Fruit fly (Drosophila melanogaster) whole organism, embryonic: ENCODE measurements around the gene CG15461.

Experiments used
- BEAF-32 ChIP-seq: fragments of 200-800 bp; sonication (Bioruptor generic); optimal IDR thresholded peaks from 3 replicates; lab custom pipeline; 2017; ENCODE audit warnings: missing biosample characterization, missing genetic modification characterization, mild to moderate bottlenecking, moderate library complexity, missing genetic modification reagents
- CG10543 ChIP-seq: fragments of 200-800 bp; sonication (Bioruptor generic); optimal IDR thresholded peaks from 3 replicates; lab custom pipeline; 2017; ENCODE audit warnings: missing biosample characterization, mild to moderate bottlenecking, missing genetic modification characterization, moderate library complexity
- CG11093 ChIP-seq: fragments of 200-800 bp; sonication (Bioruptor generic); IDR thresholded peaks from 3 replicates; pipeline ENCODE4 v1.3.6; 2022; ENCODE audit warnings: missing biosample characterization, missing genetic modification characterization
- CG11696 ChIP-seq: fragments of 200-800 bp; sonication (Bioruptor generic); IDR thresholded peaks from 2 replicates; pipeline ENCODE4 v1.3.6; 2022; ENCODE audit warnings: missing biosample characterization, missing genetic modification characterization
- CG12769 ChIP-seq: fragments of 200-800 bp; sonication (Bioruptor generic); optimal IDR thresholded peaks from 2 replicates; lab custom pipeline; 2019; ENCODE audit warnings: missing biosample characterization, mild to moderate bottlenecking, missing genetic modification characterization, moderate library complexity
- CG14860 ChIP-seq: fragments of 200-800 bp; sonication (Bioruptor generic); IDR thresholded peaks from 3 replicates; pipeline ENCODE4 v1.3.6; 2022; ENCODE audit warnings: missing biosample characterization, missing genetic modification characterization; ENCODE audit not compliant: partially characterized antibody
- CG1602 ChIP-seq: fragments of 200-800 bp; sonication (Bioruptor generic); optimal IDR thresholded peaks from 3 replicates; lab custom pipeline; 2016; ENCODE audit warnings: missing biosample characterization, missing genetic modification characterization
- CG1647 ChIP-seq: fragments of 200-800 bp; sonication (Bioruptor generic); optimal IDR thresholded peaks from 3 replicates; lab custom pipeline; 2016; ENCODE audit warnings: missing biosample characterization, missing genetic modification characterization
- CG3065 ChIP-seq: fragments of 200-800 bp; sonication (Bioruptor generic); optimal IDR thresholded peaks from 2 replicates; lab custom pipeline; 2016; ENCODE audit warnings: missing biosample characterization, missing genetic modification characterization
- CG31224 ChIP-seq: fragments of 200-800 bp; sonication (Bioruptor generic); IDR thresholded peaks from 2 replicates; pipeline ENCODE4 v1.3.6; 2022; ENCODE audit warnings: missing biosample characterization, missing genetic modification characterization
- CG31365 ChIP-seq: fragments of 200-800 bp; sonication (Bioruptor generic); optimal IDR thresholded peaks from 2 replicates; lab custom pipeline; 2018; ENCODE audit warnings: missing biosample characterization, mild to moderate bottlenecking, missing genetic modification characterization
- CG3847 ChIP-seq: fragments of 200-800 bp; sonication (Bioruptor generic); IDR thresholded peaks from 2 replicates; pipeline ENCODE4 v1.3.6; 2022; ENCODE audit warnings: missing biosample characterization, missing genetic modification characterization
- CG4854 ChIP-seq: fragments of 200-800 bp; sonication (Bioruptor generic); optimal IDR thresholded peaks from 2 replicates; lab custom pipeline; 2016; ENCODE audit warnings: missing biosample characterization, missing genetic modification characterization, inconsistent platforms
- CG5180 ChIP-seq: fragments of 200-800 bp; sonication (Bioruptor generic); optimal IDR thresholded peaks from 3 replicates; lab custom pipeline; 2017; ENCODE audit warnings: missing biosample characterization, missing genetic modification characterization, mild to moderate bottlenecking, moderate library complexity, missing genetic modification reagents
- CG7357 ChIP-seq: fragments of 200-800 bp; sonication (Bioruptor generic); IDR thresholded peaks from 3 replicates; pipeline ENCODE4 v1.3.6; 2022; ENCODE audit warnings: missing biosample characterization, missing genetic modification characterization
- CG8924 ChIP-seq: fragments of 200-800 bp; optimal IDR thresholded peaks from 3 replicates; lab custom pipeline; 2019; ENCODE audit warnings: missing biosample characterization, mild to moderate bottlenecking, missing genetic modification characterization, moderate library complexity
- CG9215 ChIP-seq: fragments of 200-800 bp; sonication (Bioruptor generic); IDR thresholded peaks from 2 replicates; pipeline ENCODE4 v1.3.6; 2022; ENCODE audit warnings: missing biosample characterization, missing genetic modification characterization
- CG9437 ChIP-seq: fragments of 200-800 bp; sonication (Bioruptor generic); optimal IDR thresholded peaks from 2 replicates; lab custom pipeline; 2018; ENCODE audit warnings: missing biosample characterization, mild to moderate bottlenecking, missing genetic modification characterization
- CoRest ChIP-seq: fragments of 200-800 bp; sonication (Bioruptor generic); optimal IDR thresholded peaks from 3 replicates; lab custom pipeline; 2018; ENCODE audit warnings: missing biosample characterization, mild to moderate bottlenecking, missing genetic modification characterization, moderate library complexity
- Dip3 ChIP-seq: fragments of 200-800 bp; sonication (Bioruptor generic); optimal IDR thresholded peaks from 3 replicates; lab custom pipeline; 2016; ENCODE audit warnings: missing biosample characterization, missing genetic modification characterization
- Drgx ChIP-seq: fragments of 200-800 bp; sonication (Bioruptor generic); IDR thresholded peaks from 2 replicates; pipeline ENCODE4 v1.3.6; 2022; ENCODE audit warnings: missing biosample characterization, missing genetic modification characterization
- Elba2 ChIP-seq: fragments of 200-800 bp; sonication (Bioruptor generic); optimal IDR thresholded peaks from 3 replicates; lab custom pipeline; 2016; ENCODE audit warnings: missing biosample characterization, missing genetic modification characterization
- Fer2 ChIP-seq: fragments of 200-800 bp; sonication (Bioruptor generic); optimal IDR thresholded peaks from 2 replicates; lab custom pipeline; 2018; ENCODE audit warnings: missing biosample characterization, mild to moderate bottlenecking, missing genetic modification characterization, moderate library complexity
- Gug ChIP-seq: fragments of 200-800 bp; sonication (Bioruptor generic); IDR thresholded peaks from 4 replicates; pipeline ENCODE4 v1.3.6; 2022; ENCODE audit warnings: missing biosample characterization, missing genetic modification characterization
- H2.0 ChIP-seq: fragments of 200-800 bp; sonication (Bioruptor generic); IDR thresholded peaks from 2 replicates; pipeline ENCODE4 v1.3.6; 2022; ENCODE audit warnings: missing biosample characterization, missing genetic modification characterization
- Hr51 ChIP-seq, 2 experiments: fragments of 200-800 bp; sonication (Bioruptor generic); optimal IDR thresholded peaks; 2 replicates in 1 of 2; 3 replicates in 1 of 2; lab custom pipeline; 2016 to 2018; ENCODE audit warnings: missing biosample characterization in 2 of 2, missing genetic modification characterization in 2 of 2, mild to moderate bottlenecking in 1 of 2, moderate library complexity in 1 of 2
- Jarid2 ChIP-seq: fragments of 200-800 bp; sonication (Bioruptor generic); optimal IDR thresholded peaks from 3 replicates; lab custom pipeline; 2017; ENCODE audit warnings: mild to moderate bottlenecking, missing biosample characterization, missing genetic modification reagents, missing genetic modification characterization
- NFAT ChIP-seq: fragments of 200-800 bp; sonication (Bioruptor generic); IDR thresholded peaks from 2 replicates; pipeline ENCODE4 v1.3.6; 2022; ENCODE audit warnings: missing biosample characterization, missing genetic modification characterization
- Oli ChIP-seq: fragments of 200-800 bp; sonication (Bioruptor generic); optimal IDR thresholded peaks from 2 replicates; lab custom pipeline; 2018; ENCODE audit warnings: missing biosample characterization, mild to moderate bottlenecking, missing genetic modification characterization, moderate library complexity
- Ptx1 ChIP-seq: fragments of 200-800 bp; sonication (Bioruptor generic); IDR thresholded peaks from 2 replicates; pipeline ENCODE4 v1.3.6; 2022; ENCODE audit warnings: missing biosample characterization, missing genetic modification characterization
- Sox102F ChIP-seq: fragments of 200-800 bp; sonication (Bioruptor generic); optimal IDR thresholded peaks from 2 replicates; lab custom pipeline; 2018; ENCODE audit warnings: missing biosample characterization, mild to moderate bottlenecking, missing genetic modification characterization, moderate library complexity
- Xbp1 ChIP-seq: fragments of 200-800 bp; sonication (Bioruptor generic); optimal IDR thresholded peaks from 3 replicates; lab custom pipeline; 2016; ENCODE audit warnings: missing biosample characterization, mild to moderate bottlenecking, missing genetic modification characterization
- bcd ChIP-seq: fragments of 200-800 bp; sonication (Bioruptor generic); optimal IDR thresholded peaks from 2 replicates; lab custom pipeline; 2017; ENCODE audit warnings: missing biosample characterization, mild to moderate bottlenecking, missing genetic modification characterization
- ci ChIP-seq: fragments of 200-800 bp; sonication (Bioruptor generic); IDR thresholded peaks from 3 replicates; pipeline ENCODE4 v1.3.6; 2022; ENCODE audit warnings: missing biosample characterization, missing genetic modification characterization
- exex ChIP-seq: fragments of 200-800 bp; sonication (Bioruptor generic); optimal IDR thresholded peaks from 4 replicates; lab custom pipeline; 2018; ENCODE audit warnings: missing biosample characterization, mild to moderate bottlenecking, missing genetic modification characterization, moderate library complexity
- grau ChIP-seq: fragments of 200-800 bp; optimal IDR thresholded peaks from 3 replicates; lab custom pipeline; 2019; ENCODE audit warnings: missing biosample characterization, mild to moderate bottlenecking, missing genetic modification characterization, moderate library complexity
- hkb ChIP-seq, 2 experiments: fragments of 200-800 bp in 1 of 2; fragments of >200 bp in 1 of 2; sonication (Bioruptor generic) in 1 of 2; IDR thresholded peaks in 1 of 2; optimal IDR thresholded peaks in 1 of 2; 2 replicates each; pipeline versions ENCODE4 v1.3.6 to Lab custom; 2017 to 2022; ENCODE audit warnings: missing biosample characterization in 1 of 2, missing genetic modification characterization in 1 of 2
- hth ChIP-seq: fragments of >200 bp; optimal IDR thresholded peaks from 2 replicates; lab custom pipeline; 2017; ENCODE audit warnings: inconsistent platforms
- pan ChIP-seq, 4 experiments: fragments of >200 bp in 3 of 4; fragments of 200-800 bp in 1 of 4; sonication (Bioruptor generic) in 1 of 4; optimal IDR thresholded peaks in 3 of 4; IDR thresholded peaks in 1 of 4; 2 replicates each; pipeline versions ENCODE4 v1.3.6 to Lab custom; 2017 to 2022; ENCODE audit warnings: missing biosample characterization in 2 of 4, missing genetic modification characterization in 2 of 4, mixed read lengths in 1 of 4
- pros ChIP-seq: fragments of 200-800 bp; sonication (Bioruptor generic); optimal IDR thresholded peaks from 3 replicates; lab custom pipeline; 2019; ENCODE audit warnings: missing biosample characterization, mild to moderate bottlenecking, missing genetic modification characterization, moderate library complexity
- row ChIP-seq: fragments of 200-800 bp; sonication (Bioruptor generic); IDR thresholded peaks from 3 replicates; pipeline ENCODE4 v1.3.6; 2022; ENCODE audit warnings: missing biosample characterization, missing genetic modification characterization
- sens ChIP-seq: fragments of 200-800 bp; sonication (Bioruptor generic); peaks from one replicate; lab custom pipeline; 2016; ENCODE audit warnings: missing biosample characterization, missing genetic modification characterization
- slbo ChIP-seq: fragments of 200-800 bp; sonication (Bioruptor generic); IDR thresholded peaks from 2 replicates; pipeline ENCODE4 v1.3.6; 2022; ENCODE audit warnings: missing biosample characterization, missing genetic modification characterization
- sqz ChIP-seq: fragments of 200-800 bp; sonication (Bioruptor generic); optimal IDR thresholded peaks from 3 replicates; lab custom pipeline; 2018; ENCODE audit warnings: missing biosample characterization, mild to moderate bottlenecking, missing genetic modification characterization
- sr ChIP-seq: fragments of 200-800 bp; sonication (Bioruptor generic); IDR thresholded peaks from 3 replicates; pipeline ENCODE4 v1.3.6; 2022; ENCODE audit warnings: missing biosample characterization, missing genetic modification characterization
- twi ChIP-seq: fragments of 200-800 bp; optimal IDR thresholded peaks from 2 replicates; lab custom pipeline; 2019; ENCODE audit warnings: missing biosample characterization, mild to moderate bottlenecking, missing genetic modification characterization, moderate library complexity
- usp ChIP-seq: fragments of >200 bp; optimal IDR thresholded peaks from 2 replicates; lab custom pipeline; 2017; ENCODE audit warnings: missing biosample characterization, missing genetic modification characterization

The CG15461 gene

dm6 chrX:20519696-20520373, 33.9 kb downstream of the CG15461 start (continued):
- peak; percentile 16 for TF ChIP-seq grau
- TF ChIP-seq Xbp1 (GFP tag; lab: Kevin White, UChicago): peak; percentile 13
- no peak for TF ChIP-seq exex
- TF ChIP-seq Oli (tag; lab: Kevin White, UChicago): peak; percentile 29
- TF ChIP-seq CG10543 (GFP tag; lab: Kevin White, UChicago): peak; percentile 71
- TF ChIP-seq Sox102F (GFP tag; lab: Kevin White, UChicago): peak; percentile 54
- TF ChIP-seq ci (GFP tag; lab: Robert Waterston, UW): 0 out of 3 replicates have a peak, but pooled peaks have one; percentile 34
- TF ChIP-seq CG9215: no peak
- TF ChIP-seq pan (optimal IDR thresholded peaks at IDR 0.05; lab: Kevin White, UChicago): no peak
- peak in 1 of 2 experiments; percentile 39 for TF ChIP-seq pan (GFP tag; optimal IDR thresholded peaks at IDR 0.05 in 1 of 2, IDR thresholded peaks at IDR 0.05 in 1 of 2)
- 0 out of 2 replicates have a peak, but pooled peaks have one; percentile 10 for TF ChIP-seq Drgx (GFP tag; lab: Robert Waterston, UW)
- no peak for TF ChIP-seq BEAF-32 (GFP tag; lab: Kevin White, UChicago)
- TF ChIP-seq CG31224: peak; percentile 50
- no peak for TF ChIP-seq CG11093 (GFP tag; lab: Robert Waterston, UW)
- peak; percentile 36 for TF ChIP-seq CG12769 (tag; lab: Kevin White, UChicago)
- TF ChIP-seq sens (GFP tag; lab: Kevin White, UChicago): peak; percentile 34
- peak in 1 of 2 experiments; percentile 53 for TF ChIP-seq Hr51 (GFP tag; optimal IDR thresholded peaks at IDR 0.05; lab: Kevin White, UChicago)
- peak; percentile 16 for TF ChIP-seq CoRest
- TF ChIP-seq Fer2: no peak
- 0 out of 2 replicates have a peak, but pooled peaks have one; percentile 35 for TF ChIP-seq H2.0 (GFP tag; lab: Robert Waterston, UW)
- 0 out of 2 replicates have a peak, but pooled peaks have one; percentile 24 for TF ChIP-seq Ptx1 (GFP tag; lab: Robert Waterston, UW)
- peak; percentile 23; the same call in 1 of the 2 replicates for TF ChIP-seq slbo (GFP tag; lab: Robert Waterston, UW)
- no peak for TF ChIP-seq CG14860
- TF ChIP-seq, all 482 proteins: peak for 33

- TF ChIP-seq CG1647 (peak; percentile 18), grau (peak; percentile 64), hth (no peak), CG1602 (GFP tag; lab: Kevin White, UChicago) (peak; percentile 58), CG4854 (no peak), CG3065 (peak; percentile 5), usp (GFP tag; lab: Kevin White, UChicago) (no peak), twi (tag; lab: Kevin White, UChicago) (peak; percentile 22), slbo (GFP tag; lab: Robert Waterston, UW) (peak; percentile 79), Gug (GFP tag; lab: Robert Waterston, UW) (peak; percentile 62; the same call in 3 of the 4 replicates), CG7357 (GFP tag; lab: Robert Waterston, UW) (0 out of 3 replicates have a peak, but pooled peaks have one; percentile 49), Elba2 (GFP tag; lab: Kevin White, UChicago) (no peak), pros (GFP tag; lab: Kevin White, UChicago) (no peak), row (GFP tag; lab: Robert Waterston, UW) (0 out of 3 replicates have a peak, but pooled peaks have one; percentile 20), bcd (GFP tag; lab: Kevin White, UChicago) (peak; percentile 58), CG3847 (GFP tag; lab: Robert Waterston, UW) (peak; percentile 49), hkb (optimal IDR thresholded peaks at IDR 0.05; lab: Kevin White, UChicago) (peak; percentile 74), hkb (GFP tag; IDR thresholded peaks at IDR 0.05; lab: Robert Waterston, UW) (no peak), CG11696 (0 out of 2 replicates have a peak, but pooled peaks have one; percentile 24), sr (no peak), CG8924 (peak; percentile 16), NFAT (GFP tag; lab: Robert Waterston, UW) (peak; percentile 87), Jarid2 (GFP tag; lab: Kevin White, UChicago) (peak; percentile 36), Dip3 (GFP tag; lab: Kevin White, UChicago) (peak; percentile 35), sqz (GFP tag; lab: Kevin White, UChicago) (peak; percentile 45), CG31365 (tag; lab: Kevin White, UChicago) (peak; percentile 4), CG5180 (no peak), CG9437 (no peak)
Observed at dm6 chrX:20524754-20525236, 38.8 kb downstream of the CG15461 start, which contains the start of gene Tak1. Tak1 (minus strand) TSS chrX:20524928.
